Worm (Caenorhabditis elegans) whole organism, young adult: Measurements from ENCODE around the gene B0457.2.

Source experiments
- C06A6.2 ChIP-seq: fragments of 200-800 bp; sonication (Bioruptor generic); conservative IDR thresholded peaks from 2 replicates; pipeline ENCODE4 v1.3.6; 2022; ENCODE audit warnings: missing genetic modification characterization, missing compliant biosample characterization
- F57C9.4 ChIP-seq: sonication (generic microtip); optimal IDR thresholded peaks from 2 replicates; lab custom pipeline; 2017; ENCODE audit warnings: mild to moderate bottlenecking, missing genetic modification characterization, missing compliant biosample characterization
- ama-1 ChIP-seq, 3 experiments: fragments of 150-350 bp in 1 of 3; sonication (generic microtip) in 2 of 3; optimal IDR thresholded peaks; 2 replicates each; lab custom pipeline; 2014 to 2018; ENCODE audit warnings: missing biosample characterization in 2 of 3, missing genetic modification characterization in 2 of 3, missing genetic modification reagents in 2 of 3
- attf-5 ChIP-seq: fragments of 200-800 bp; sonication (Bioruptor generic); optimal IDR thresholded peaks from 2 replicates; lab custom pipeline; 2018; ENCODE audit warnings: mild to moderate bottlenecking, missing genetic modification characterization, missing compliant biosample characterization
- bed-1 ChIP-seq: fragments of 200-800 bp; sonication (Bioruptor generic); IDR thresholded peaks from 2 replicates; pipeline ENCODE4 v1.3.6; 2022; ENCODE audit warnings: missing genetic modification reagents, missing genetic modification characterization, missing compliant biosample characterization
- efl-1 ChIP-seq: fragments of 150-350 bp; optimal IDR thresholded peaks from 2 replicates; lab custom pipeline; 2014; ENCODE audit warnings: missing biosample characterization, missing genetic modification reagents, missing genetic modification characterization
- ekl-4 ChIP-seq: fragments of 200-800 bp; sonication (Bioruptor generic); IDR thresholded peaks from 2 replicates; pipeline ENCODE4 v1.3.6; 2022; ENCODE audit warnings: missing genetic modification reagents, missing genetic modification characterization, missing compliant biosample characterization
- nhr-90 ChIP-seq: sonication (generic microtip); optimal IDR thresholded peaks from 2 replicates; lab custom pipeline; 2016; ENCODE audit warnings: missing genotype, mild to moderate bottlenecking, missing genetic modification characterization, missing compliant biosample characterization
- snpc-3.4 ChIP-seq: sonication (generic microtip); optimal IDR thresholded peaks from 2 replicates; lab custom pipeline; 2017; ENCODE audit warnings: missing genetic modification characterization, mild to moderate bottlenecking, missing compliant biosample characterization, antibody characterized with exemption, moderate library complexity, missing genotype, missing genetic modification reagents
- unc-62 ChIP-seq: fragments of 150-350 bp; optimal IDR thresholded peaks from 2 replicates; lab custom pipeline; 2014; ENCODE audit warnings: missing biosample characterization, missing genetic modification reagents, missing genetic modification characterization

DNA sequence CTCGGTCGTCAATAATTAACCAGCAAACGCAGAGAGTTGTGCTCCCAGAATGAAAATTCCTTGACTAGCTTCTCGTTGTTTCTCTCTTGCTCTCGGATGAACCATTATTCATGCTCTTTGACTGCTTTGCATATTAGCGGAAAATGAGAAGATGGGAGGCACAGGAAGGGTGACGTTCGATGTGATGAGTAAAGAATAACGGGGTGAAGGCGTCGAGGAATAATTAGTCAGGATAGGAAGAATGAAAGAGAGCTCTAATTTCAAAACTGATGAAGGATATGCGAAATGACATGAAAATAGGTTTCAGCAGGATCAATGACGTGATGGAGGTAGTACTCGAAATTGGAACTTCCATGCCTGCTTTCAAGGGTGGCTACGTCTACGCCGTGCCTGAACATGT, 24.9 kb upstream of the B0457.2 start:
- TF ChIP-seq unc-62, result no peak
- no peak for TF ChIP-seq efl-1 (GFP tag; lab: Kevin White, UChicago)
- TF ChIP-seq F57C9.4 (tag; lab: Kevin White, UChicago), result no peak
- TF ChIP-seq ama-1 (optimal IDR thresholded peaks at IDR 0.05; lab: Kevin White, UChicago), result no peak
- TF ChIP-seq ama-1 (GFP tag; optimal IDR thresholded peaks at IDR 0.05; lab: Kevin White, UChicago), result no peak
- no peak for TF ChIP-seq nhr-90 (tag; lab: Kevin White, UChicago)
- TF ChIP-seq bed-1 (GFP tag; lab: Robert Waterston, UW), result no peak
- TF ChIP-seq snpc-3.4 (tag; lab: Kevin White, UChicago), result no peak
- TF ChIP-seq C06A6.2 (GFP tag; lab: Robert Waterston, UW), result no peak
- no peak for TF ChIP-seq ekl-4
- no peak for TF ChIP-seq attf-5
